Worm (Caenorhabditis elegans) whole organism, L4/young adult: ENCODE measurements around the gene Y38H6C.15.
"Not testable (repeated sequence)": the region's sequence is repeated elsewhere in the genome, so short reads cannot be mapped to it uniquely, and the experiment has no call there.

Experiments used
- W03F9.2 ChIP-seq: fragments of 150-350 bp; optimal IDR thresholded peaks from 2 replicates; lab custom pipeline; 2014; ENCODE audit warnings: missing biosample characterization, missing genetic modification characterization
- dao-5 ChIP-seq: sonication (generic microtip); optimal IDR thresholded peaks from 2 replicates; lab custom pipeline; 2016; ENCODE audit warnings: missing genotype, missing genetic modification characterization, moderate library complexity, missing compliant biosample characterization
- him-1 ChIP-seq: sonication (generic microtip); optimal IDR thresholded peaks from 2 replicates; lab custom pipeline; 2016; ENCODE audit warnings: missing genotype, missing genetic modification reagents, missing genetic modification characterization, missing compliant biosample characterization

Gene Y38H6C.15

ce11 chrV:20536208-20536607, at the start of gene Y38H6C.15:
Gene Y38H6C.15, minus strand, starts transcription at chrV:20536308.
- no peak for TF ChIP-seq W03F9.2 (tag; lab: Kevin White, UChicago)
- TF ChIP-seq him-1 = no peak
- TF ChIP-seq dao-5 (tag; lab: Kevin White, UChicago) = no peak

ce11 chrV:20580511-20581040, 44.5 kb upstream of the Y38H6C.15 start, which contains the start of gene F26F2.7:
Gene F26F2.7, plus strand, starts transcription at chrV:20580990.
- peak; percentile 95 for TF ChIP-seq W03F9.2 (tag; lab: Kevin White, UChicago)
- TF ChIP-seq dao-5 (tag; lab: Kevin White, UChicago) = no peak
- peak; percentile 1 for TF ChIP-seq him-1

- TF ChIP-seq him-1 (no peak), dao-5 (tag; lab: Kevin White, UChicago) (no peak), W03F9.2 (tag; lab: Kevin White, UChicago) (no peak)
These were observed 43.4 kb upstream of the Y38H6C.15 start, which contains the start of gene F26F2.8 for ce11 chrV:20579534-20579933. Gene F26F2.8, plus strand, starts transcription at chrV:20579546.

- TF ChIP-seq him-1 (no peak), dao-5 (tag; lab: Kevin White, UChicago) (no peak), W03F9.2 (tag; lab: Kevin White, UChicago) (no peak)
These were observed 38.8 kb upstream of the Y38H6C.15 start for ce11 chrV:20574872-20575271.

ce11 chrV:20574314-20574713, 38.2 kb upstream of the Y38H6C.15 start, which contains the start of gene clec-263:
Gene clec-263, plus strand, starts transcription at chrV:20574614.
- TF ChIP-seq him-1 = no peak

DNA sequence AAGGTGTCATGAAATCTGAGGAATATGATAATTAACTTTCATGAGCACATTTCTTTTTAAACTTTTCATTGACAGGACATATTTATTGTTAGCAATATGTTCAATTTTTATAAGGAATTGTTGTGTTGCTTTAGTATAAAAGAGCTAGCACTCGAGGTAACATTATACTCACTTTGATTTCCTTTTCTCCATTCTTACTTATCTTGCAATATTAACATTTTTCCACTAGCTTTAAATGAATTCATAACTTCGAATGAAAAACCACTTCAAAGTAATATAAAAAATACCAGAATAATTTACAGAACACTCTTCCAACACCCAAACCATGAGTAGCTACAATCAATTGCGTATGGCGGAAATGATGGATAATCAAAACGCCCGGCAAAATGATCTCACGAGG, 37.3 kb upstream of the Y38H6C.15 start, which contains the start of gene F26F2.5:
F26F2.5 (plus strand) TSS at position 301 of the 400 bp plus-strand sequence.
- no peak for TF ChIP-seq W03F9.2 (tag; lab: Kevin White, UChicago)
- TF ChIP-seq dao-5 (tag; lab: Kevin White, UChicago) = no peak
- no peak for TF ChIP-seq him-1

DNA sequence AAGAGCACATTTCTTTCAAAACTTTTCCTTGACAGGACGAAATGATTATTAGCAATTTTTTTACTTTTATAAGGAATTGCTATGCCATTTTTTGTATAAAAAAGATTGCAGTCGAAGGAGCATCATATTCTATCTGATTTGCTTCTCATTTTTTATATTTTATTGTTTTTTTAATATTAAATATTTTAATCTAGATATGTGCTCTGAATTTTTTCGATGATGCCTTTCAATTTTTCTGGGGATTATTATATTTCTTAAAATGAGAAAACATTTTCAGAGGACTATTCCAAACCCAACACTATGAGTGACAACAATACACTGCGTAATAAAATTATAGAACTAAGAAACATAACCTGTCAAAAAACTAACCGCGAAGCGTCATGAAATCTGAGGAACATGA, 32.9 kb upstream of the Y38H6C.15 start, which contains the start of gene F26F2.4:
F26F2.4 (plus strand) TSS at position 301 of the 400 bp plus-strand sequence.
- not testable (repeated sequence) for TF ChIP-seq him-1; W03F9.2 (tag; lab: Kevin White, UChicago); dao-5 (tag; lab: Kevin White, UChicago)

DNA sequence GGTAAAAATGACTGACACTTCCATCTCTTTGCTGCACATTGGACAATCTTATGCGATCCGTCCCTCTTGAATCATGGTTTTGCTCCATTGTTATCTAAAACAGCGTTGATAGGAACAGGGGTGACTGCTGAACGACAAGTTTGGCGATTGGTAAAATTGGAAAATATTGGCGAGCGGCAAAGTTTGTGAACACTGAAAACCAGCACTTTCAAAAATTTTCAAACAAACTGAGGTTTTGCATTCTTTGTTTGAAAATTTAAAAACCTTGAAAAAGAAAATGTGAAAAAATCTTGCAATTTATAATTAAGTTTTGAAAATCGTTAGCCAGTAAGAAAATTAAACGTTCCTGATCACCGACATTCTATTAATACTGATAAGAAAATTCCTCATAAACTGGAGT, 30.3 kb upstream of the Y38H6C.15 start, which contains the start of gene F26F2.3:
F26F2.3 (minus strand) TSS at position 101 of the 400 bp plus-strand sequence.
- no peak for TF ChIP-seq dao-5 (tag; lab: Kevin White, UChicago)
- TF ChIP-seq W03F9.2 (tag; lab: Kevin White, UChicago) = no peak
- no peak for TF ChIP-seq him-1

ce11 chrV:20564054-20564453, 27.9 kb upstream of the Y38H6C.15 start, which contains the start of gene F26F2.13:
Gene F26F2.13, plus strand, starts transcription at chrV:20564354.
- not testable (repeated sequence) for TF ChIP-seq dao-5 (tag; lab: Kevin White, UChicago); W03F9.2 (tag; lab: Kevin White, UChicago); him-1

ce11 chrV:20561795-20562194, 25.7 kb upstream of the Y38H6C.15 start, which contains the start of gene F26F2.1:
Gene F26F2.1, minus strand, starts transcription at chrV:20561895.
- no peak for TF ChIP-seq dao-5 (tag; lab: Kevin White, UChicago)
- TF ChIP-seq W03F9.2 (tag; lab: Kevin White, UChicago) = no peak
- no peak for TF ChIP-seq him-1

- TF ChIP-seq W03F9.2 (tag; lab: Kevin White, UChicago) (no peak), him-1 (no peak), dao-5 (tag; lab: Kevin White, UChicago) (no peak)
These were observed 22.2 kb upstream of the Y38H6C.15 start, which contains the start of gene abf-4 for ce11 chrV:20558270-20558669. Gene abf-4, minus strand, starts transcription at chrV:20558370.

- TF ChIP-seq dao-5 (tag; lab: Kevin White, UChicago) (no peak), him-1 (no peak), W03F9.2 (tag; lab: Kevin White, UChicago) (no peak)
These were observed 20.2 kb upstream of the Y38H6C.15 start, which contains the start of gene Y38H6C.23 for ce11 chrV:20556260-20556659. Gene Y38H6C.23, minus strand, starts transcription at chrV:20556360.

ce11 chrV:20555120-20555519, 19.0 kb upstream of the Y38H6C.15 start, which contains the start of gene Y38H6C.21:
Gene Y38H6C.21, minus strand, starts transcription at chrV:20555267.
- TF ChIP-seq W03F9.2 (tag; lab: Kevin White, UChicago) (no peak), dao-5 (tag; lab: Kevin White, UChicago) (no peak), him-1 (no peak)

DNA sequence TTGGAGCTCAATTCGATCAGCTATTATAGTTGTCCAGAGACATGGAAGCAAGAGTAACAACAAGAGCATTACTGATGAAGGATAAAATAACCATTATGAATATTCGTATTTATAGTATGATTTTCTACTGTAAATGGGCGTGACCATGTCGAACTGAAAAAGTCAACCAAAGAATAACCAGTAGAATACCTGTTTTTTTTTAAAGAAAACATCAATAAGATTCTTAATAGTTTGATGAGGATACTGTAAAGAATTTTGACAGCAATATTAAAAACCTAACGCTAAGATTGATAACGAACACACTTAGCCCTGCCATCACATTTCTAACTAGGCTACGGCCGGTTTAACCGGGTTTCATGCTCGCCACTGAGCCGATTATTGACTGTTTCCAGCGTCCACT, 16.9 kb upstream of the Y38H6C.15 start, which contains the start of gene vmo-1:
vmo-1 (minus strand) TSS at position 101 of the 400 bp plus-strand sequence.
- TF ChIP-seq him-1 (no peak), dao-5 (tag; lab: Kevin White, UChicago) (no peak), W03F9.2 (tag; lab: Kevin White, UChicago) (no peak)
